Fruit fly (Drosophila melanogaster): Measurements from ENCODE around the gene PolE1.

The PolE1 gene

DNA sequence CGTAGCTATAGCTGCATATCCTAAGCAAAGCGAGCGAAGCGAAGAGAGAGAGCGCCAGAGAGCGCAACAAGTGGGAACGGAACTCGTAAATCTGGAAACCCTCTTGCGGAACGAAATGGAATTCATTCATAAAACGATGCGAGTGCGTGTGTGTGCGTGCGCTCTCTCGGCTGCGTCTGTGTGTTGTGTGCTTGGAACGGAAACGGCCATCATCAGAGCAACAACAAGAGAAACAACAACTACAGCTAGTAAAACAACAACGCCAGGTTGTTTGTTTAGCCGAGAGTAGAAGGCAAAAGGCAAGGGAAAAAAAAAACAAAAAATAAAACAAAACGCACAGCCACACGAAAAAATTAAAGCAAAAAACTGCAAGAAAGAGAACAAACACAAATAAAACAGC is 33.6 kb upstream of the PolE1 start (continued):
- TF ChIP-seq CG13424 (tag; optimal IDR thresholded peaks at IDR 0.05) = peak; percentile 18
- peak; percentile 27 to 41 for TF ChIP-seq bsh (GFP tag; optimal IDR thresholded peaks at IDR 0.05)
- TF ChIP-seq Trl (optimal IDR thresholded peaks at IDR 0.05) = peak; percentile 87 to 93
- peak; percentile 60 for TF ChIP-seq Trl (GFP tag; optimal IDR thresholded peaks at IDR 0.05)
- TF ChIP-seq CG11504 (tag; optimal IDR thresholded peaks at IDR 0.05) = peak; percentile 16
- no peak for TF ChIP-seq Doc3 (GFP tag; IDR thresholded peaks at IDR 0.05; ENCODE audit: partially characterized antibody)
- TF ChIP-seq CG4360 (GFP tag; IDR thresholded peaks at IDR 0.05) = peak; percentile 97
- TF ChIP-seq CG30431 (GFP tag; optimal IDR thresholded peaks at IDR 0.05) = no peak
- 0 out of 3 replicates have a peak, but pooled peaks have one; percentile 27 for TF ChIP-seq Dbx (GFP tag; IDR thresholded peaks at IDR 0.05)
- TF ChIP-seq CG17568 (GFP tag; optimal IDR thresholded peaks at IDR 0.05) = peak; percentile 65
- no peak for TF ChIP-seq CG15073 (GFP tag; optimal IDR thresholded peaks at IDR 0.05)
- TF ChIP-seq unc-4 (GFP tag; IDR thresholded peaks at IDR 0.05; ENCODE audit: partially characterized antibody) = no peak
- peak; percentile 94 for TF ChIP-seq chinmo (GFP tag; IDR thresholded peaks at IDR 0.05; ENCODE audit: partially characterized antibody)
- TF ChIP-seq H2.0 (GFP tag; IDR thresholded peaks at IDR 0.05) = no peak
- TF ChIP-seq row (GFP tag; IDR thresholded peaks at IDR 0.05) = 0 out of 3 replicates have a peak, but pooled peaks have one; percentile 6
- no peak for TF ChIP-seq CG7963 (GFP tag; IDR thresholded peaks at IDR 0.05; ENCODE audit: partially characterized antibody)
- no peak for TF ChIP-seq tin (GFP tag; optimal IDR thresholded peaks at IDR 0.05)
- TF ChIP-seq Chrac-16 (GFP tag; optimal IDR thresholded peaks at IDR 0.05) = no peak
- TF ChIP-seq CG33557 (GFP tag; optimal IDR thresholded peaks at IDR 0.05) = peak; percentile 47
- peak; percentile 54; the same call in 1 of the 2 replicates for TF ChIP-seq Adf1 (GFP tag; IDR thresholded peaks at IDR 0.05)
- no peak for TF ChIP-seq CG32772 (GFP tag; IDR thresholded peaks at IDR 0.05)
- no peak for TF ChIP-seq mam (GFP tag; optimal IDR thresholded peaks at IDR 0.05)
- peak; percentile 91 for TF ChIP-seq Ets97D (GFP tag; optimal IDR thresholded peaks at IDR 0.05)
- TF ChIP-seq D (optimal IDR thresholded peaks at IDR 0.05) = no peak
- TF ChIP-seq D (GFP tag; optimal IDR thresholded peaks at IDR 0.05) = peak; percentile 22
- peak; percentile 28 for TF ChIP-seq CG14965 (GFP tag; optimal IDR thresholded peaks at IDR 0.05; ENCODE audit: borderline replicate concordance)
- no peak for TF ChIP-seq Sox102F (GFP tag; optimal IDR thresholded peaks at IDR 0.05)
- no peak for TF ChIP-seq pita (GFP tag; optimal IDR thresholded peaks at IDR 0.05)
- TF ChIP-seq CG7556 (GFP tag; optimal IDR thresholded peaks at IDR 0.05) = no peak
- TF ChIP-seq wek (GFP tag; optimal IDR thresholded peaks at IDR 0.05) = peak; percentile 72
- no peak for TF ChIP-seq CG12155 (GFP tag; optimal IDR thresholded peaks at IDR 0.05)
- peak; percentile 7 for TF ChIP-seq CG15696 (tag; optimal IDR thresholded peaks at IDR 0.05)
- peak; percentile 34 for TF ChIP-seq CG3163 (GFP tag; optimal IDR thresholded peaks at IDR 0.05)
- no peak for TF ChIP-seq CG2120 (GFP tag; optimal IDR thresholded peaks at IDR 0.05)
- TF ChIP-seq trem (tag; optimal IDR thresholded peaks at IDR 0.05) = peak; percentile 27
- peak; percentile 7 for TF ChIP-seq CG1603 (tag; optimal IDR thresholded peaks at IDR 0.05)
- peak; percentile 4 for TF ChIP-seq CG2202 (tag; optimal IDR thresholded peaks at IDR 0.05)
- peak; percentile 6 for TF ChIP-seq gro (GFP tag; optimal IDR thresholded peaks at IDR 0.05)
- TF ChIP-seq CG14014 (GFP tag; IDR thresholded peaks at IDR 0.05) = peak; percentile 52; the same call in 1 of the 2 replicates
- no peak for TF ChIP-seq h (optimal IDR thresholded peaks at IDR 0.05)
- no peak for TF ChIP-seq CG17612 (GFP tag; IDR thresholded peaks at IDR 0.05)
- TF ChIP-seq nerfin-1 (tag; optimal IDR thresholded peaks at IDR 0.05) = peak; percentile 52
- peak; percentile 21 for TF ChIP-seq CTCF (GFP tag; optimal IDR thresholded peaks at IDR 0.05)
- no peak for TF ChIP-seq CG3995 (GFP tag; optimal IDR thresholded peaks at IDR 0.05)
- no peak for TF ChIP-seq sima (GFP tag; optimal IDR thresholded peaks at IDR 0.05)
- peak in 1 of 3 experiments; percentile 1 for TF ChIP-seq Stat92E (GFP tag; optimal IDR thresholded peaks at IDR 0.05)
- peak; percentile 7 for TF ChIP-seq dm (GFP tag; optimal IDR thresholded peaks at IDR 0.05)
- peak; percentile 50 for TF ChIP-seq oc (tag; optimal IDR thresholded peaks at IDR 0.05)
- TF ChIP-seq Vsx1 (GFP tag; optimal IDR thresholded peaks at IDR 0.05) = peak; percentile 33
- TF ChIP-seq gce (GFP tag; IDR thresholded peaks at IDR 0.05) = peak; percentile 77; the same call in 2 of the 3 replicates
- peak in 1 of 2 experiments; percentile 34 for TF ChIP-seq dpn (GFP tag; optimal IDR thresholded peaks at IDR 0.05)
- peak; percentile 56 for TF ChIP-seq HHEX (GFP tag; optimal IDR thresholded peaks at IDR 0.05)
